Fruit fly (Drosophila melanogaster) ovary, adult (tissue): ENCODE measurements around the gene Gr93a.

Source experiments
- CG17801 ChIP-seq: fragments of 200-800 bp; optimal IDR thresholded peaks from 2 replicates; lab custom pipeline; 2019; ENCODE audit warnings: missing biosample characterization, mild to moderate bottlenecking, missing genetic modification characterization, moderate library complexity; ENCODE audit not compliant: partially characterized antibody

The Gr93a gene

dm6 chr3R:21877636-21878035, 45.3 kb downstream of the Gr93a start, which contains the start of gene P5CDh2:
Gene P5CDh2, plus strand, starts transcription at chr3R:21877936.
- TF ChIP-seq CG17801 (GFP tag; lab: Kevin White, UChicago), result no peak

- no peak for TF ChIP-seq CG17801 (GFP tag; lab: Kevin White, UChicago)
Observed at dm6 chr3R:21878473-21878872, 46.2 kb downstream of the Gr93a start, which contains the start of gene CG34148. Gene CG34148, minus strand, starts transcription at chr3R:21878686.

- TF ChIP-seq CG17801 (GFP tag; lab: Kevin White, UChicago), result no peak
Observed at dm6 chr3R:21880510-21880909, 48.2 kb downstream of the Gr93a start, which contains the start of gene CG31465. Gene CG31465, plus strand, starts transcription at chr3R:21880810.
